Fruit fly (Drosophila melanogaster) whole organism, embryonic: ENCODE results near the gene CG13721.

Experiments
- Awh ChIP-seq: fragments of 200-800 bp; sonication (Bioruptor generic); IDR thresholded peaks from 2 replicates; pipeline ENCODE4, ENCODE4 v1.3.6; 2022; ENCODE audit warnings: missing biosample characterization, missing genetic modification characterization
- Bdp1 ChIP-seq: fragments of 200-800 bp; sonication (Bioruptor generic); optimal IDR thresholded peaks from 3 replicates; lab custom pipeline; 2016; ENCODE audit warnings: missing biosample characterization, missing genetic modification characterization
- Bgb ChIP-seq: fragments of 200-800 bp; sonication (Bioruptor generic); IDR thresholded peaks from 2 replicates; pipeline ENCODE4 v1.3.6; 2022; ENCODE audit warnings: missing biosample characterization, missing genetic modification characterization; ENCODE audit not compliant: partially characterized antibody
- Blimp-1 ChIP-seq: fragments of 200-800 bp; sonication (Bioruptor generic); optimal IDR thresholded peaks from 3 replicates; lab custom pipeline; 2018; ENCODE audit warnings: missing biosample characterization, missing genetic modification characterization, mild to moderate bottlenecking, moderate library complexity, missing genetic modification reagents
- CG10274 ChIP-seq: fragments of 200-800 bp; sonication (Bioruptor generic); optimal IDR thresholded peaks from 3 replicates; lab custom pipeline; 2017; ENCODE audit warnings: missing biosample characterization, mild to moderate bottlenecking, missing genetic modification characterization
- CG10543 ChIP-seq: fragments of 200-800 bp; sonication (Bioruptor generic); optimal IDR thresholded peaks from 3 replicates; lab custom pipeline; 2017; ENCODE audit warnings: missing biosample characterization, mild to moderate bottlenecking, missing genetic modification characterization, moderate library complexity
- CG13123 ChIP-seq: fragments of 200-800 bp; sonication (Bioruptor generic); optimal IDR thresholded peaks from 2 replicates; lab custom pipeline; 2016; ENCODE audit warnings: missing biosample characterization, missing genetic modification characterization
- CG15514 ChIP-seq: fragments of 200-800 bp; sonication (Bioruptor generic); optimal IDR thresholded peaks from 3 replicates; lab custom pipeline; 2017; ENCODE audit warnings: missing biosample characterization, missing genetic modification characterization, mild to moderate bottlenecking, moderate library complexity, missing genetic modification reagents
- CG17612 ChIP-seq: fragments of 200-800 bp; sonication (Bioruptor generic); IDR thresholded peaks from 2 replicates; pipeline ENCODE4 v1.3.6; 2022; ENCODE audit warnings: missing biosample characterization, missing genetic modification characterization
- CG18262 ChIP-seq: fragments of 200-800 bp; optimal IDR thresholded peaks from 3 replicates; lab custom pipeline; 2019; ENCODE audit warnings: missing biosample characterization, mild to moderate bottlenecking, missing genetic modification characterization, moderate library complexity
- CG18476 ChIP-seq: fragments of 200-800 bp; sonication (Bioruptor generic); optimal IDR thresholded peaks from 2 replicates; lab custom pipeline; 2016; ENCODE audit warnings: missing biosample characterization, mild to moderate bottlenecking, missing genetic modification characterization
- CG18619 ChIP-seq: fragments of 200-800 bp; sonication (Bioruptor generic); optimal IDR thresholded peaks from 3 replicates; lab custom pipeline; 2017; ENCODE audit warnings: missing biosample characterization, mild to moderate bottlenecking, missing genetic modification characterization
- CG2199 ChIP-seq: fragments of 200-800 bp; sonication (Bioruptor generic); IDR thresholded peaks from 3 replicates; pipeline ENCODE4 v1.3.6; 2022; ENCODE audit warnings: missing biosample characterization, missing genetic modification characterization
- CG33557 ChIP-seq: fragments of 200-800 bp; sonication (Bioruptor generic); optimal IDR thresholded peaks from 2 replicates; lab custom pipeline; 2019; ENCODE audit warnings: missing biosample characterization, mild to moderate bottlenecking, missing genetic modification characterization, moderate library complexity
- CG4282 ChIP-seq: fragments of 200-800 bp; sonication (Bioruptor generic); optimal IDR thresholded peaks from 2 replicates; lab custom pipeline; 2016; ENCODE audit warnings: missing biosample characterization, missing genetic modification characterization
- CG4404 ChIP-seq: fragments of 200-800 bp; sonication (Bioruptor generic); IDR thresholded peaks from 2 replicates; pipeline ENCODE4 v1.3.6; 2022; ENCODE audit warnings: missing biosample characterization, missing genetic modification characterization
- CG5953 ChIP-seq: fragments of 200-800 bp; sonication (Bioruptor generic); IDR thresholded peaks from 2 replicates; pipeline ENCODE4 v1.3.6; 2022; ENCODE audit warnings: missing biosample characterization, missing genetic modification characterization
- CG6175 ChIP-seq: fragments of 200-800 bp; sonication (Bioruptor generic); IDR thresholded peaks from 3 replicates; pipeline ENCODE4 v1.3.6; 2022; ENCODE audit warnings: missing biosample characterization, missing genetic modification characterization
- CG7928 ChIP-seq: fragments of 200-800 bp; sonication (Bioruptor generic); optimal IDR thresholded peaks from 2 replicates; lab custom pipeline; 2017; ENCODE audit warnings: missing biosample characterization, mild to moderate bottlenecking, missing genetic modification characterization
- CG8089 ChIP-seq: fragments of 200-800 bp; sonication (Bioruptor generic); optimal IDR thresholded peaks from 3 replicates; lab custom pipeline; 2016; ENCODE audit warnings: missing biosample characterization, missing genetic modification characterization
- CG8944 ChIP-seq: fragments of 200-800 bp; sonication (Bioruptor generic); optimal IDR thresholded peaks from 3 replicates; lab custom pipeline; 2016; ENCODE audit warnings: missing biosample characterization, missing genetic modification characterization
- Drgx ChIP-seq: fragments of 200-800 bp; sonication (Bioruptor generic); IDR thresholded peaks from 2 replicates; pipeline ENCODE4 v1.3.6; 2022; ENCODE audit warnings: missing biosample characterization, missing genetic modification characterization
- E2f2 ChIP-seq: fragments of 200-800 bp; sonication (Bioruptor generic); IDR thresholded peaks from 2 replicates; pipeline ENCODE4 v1.3.6; 2022; ENCODE audit warnings: missing biosample characterization, missing genetic modification characterization
- Elba2 ChIP-seq: fragments of 200-800 bp; sonication (Bioruptor generic); optimal IDR thresholded peaks from 3 replicates; lab custom pipeline; 2016; ENCODE audit warnings: missing biosample characterization, missing genetic modification characterization
- Ets65A ChIP-seq: fragments of 200-800 bp; sonication (Bioruptor generic); peaks from one replicate; lab custom pipeline; 2016; ENCODE audit warnings: missing biosample characterization, missing genetic modification characterization
- Fer3 ChIP-seq: fragments of 200-800 bp; sonication (Bioruptor generic); optimal IDR thresholded peaks from 2 replicates; lab custom pipeline; 2018; ENCODE audit warnings: missing biosample characterization, mild to moderate bottlenecking, missing genetic modification characterization, moderate library complexity
- H2.0 ChIP-seq: fragments of 200-800 bp; sonication (Bioruptor generic); IDR thresholded peaks from 2 replicates; pipeline ENCODE4 v1.3.6; 2022; ENCODE audit warnings: missing biosample characterization, missing genetic modification characterization
- Hmx ChIP-seq: fragments of 200-800 bp; sonication (Bioruptor generic); optimal IDR thresholded peaks from 2 replicates; lab custom pipeline; 2016; ENCODE audit warnings: missing biosample characterization, missing genetic modification characterization
- Kr ChIP-seq: fragments of 200-800 bp; sonication (Bioruptor generic); optimal IDR thresholded peaks from 2 replicates; lab custom pipeline; 2017; ENCODE audit warnings: missing biosample characterization, mild to moderate bottlenecking, missing genetic modification characterization
- Lpt ChIP-seq: fragments of >200 bp; optimal IDR thresholded peaks from 2 replicates; lab custom pipeline; 2018; ENCODE audit warnings: missing biosample characterization, missing genetic modification characterization
- PHDP ChIP-seq: fragments of 200-800 bp; sonication (Bioruptor generic); optimal IDR thresholded peaks from 3 replicates; lab custom pipeline; 2018; ENCODE audit warnings: missing biosample characterization, mild to moderate bottlenecking, missing genetic modification characterization, moderate library complexity
- ase ChIP-seq: fragments of 200-800 bp; sonication (Bioruptor generic); IDR thresholded peaks from 3 replicates; pipeline ENCODE4 v1.3.6; 2022; ENCODE audit warnings: missing biosample characterization, missing genetic modification characterization
- br ChIP-seq: fragments of >200 bp; optimal IDR thresholded peaks from 2 replicates; lab custom pipeline; 2017
- btn ChIP-seq: fragments of 200-800 bp; sonication (Bioruptor generic); optimal IDR thresholded peaks from 2 replicates; lab custom pipeline; 2016; ENCODE audit warnings: missing biosample characterization, missing genetic modification characterization
- caup ChIP-seq: fragments of 200-800 bp; sonication (Bioruptor generic); optimal IDR thresholded peaks from 3 replicates; lab custom pipeline; 2017; ENCODE audit warnings: missing biosample characterization, mild to moderate bottlenecking, missing genetic modification characterization, moderate library complexity; ENCODE audit not compliant: severe bottlenecking
- chinmo ChIP-seq: fragments of 200-800 bp; sonication (Bioruptor generic); IDR thresholded peaks from 4 replicates; pipeline ENCODE4 v1.3.6; 2022; ENCODE audit warnings: missing biosample characterization, missing genetic modification characterization; ENCODE audit not compliant: partially characterized antibody
- chm ChIP-seq: fragments of 200-800 bp; sonication (Bioruptor generic); IDR thresholded peaks from 2 replicates; pipeline ENCODE4 v1.3.6; 2022; ENCODE audit warnings: missing biosample characterization, missing genetic modification characterization
- grau ChIP-seq: fragments of 200-800 bp; optimal IDR thresholded peaks from 3 replicates; lab custom pipeline; 2019; ENCODE audit warnings: missing biosample characterization, mild to moderate bottlenecking, missing genetic modification characterization, moderate library complexity
- her ChIP-seq: fragments of 200-800 bp; sonication (Bioruptor generic); optimal IDR thresholded peaks from 2 replicates; lab custom pipeline; 2016; ENCODE audit warnings: missing biosample characterization, missing genetic modification characterization
- lola ChIP-seq, 3 experiments: fragments of >200 bp in 2 of 3; fragments of 200-800 bp in 1 of 3; sonication (Bioruptor generic) in 1 of 3; optimal IDR thresholded peaks; 2 replicates each; lab custom pipeline; 2017 to 2019; ENCODE audit warnings: missing biosample characterization in 3 of 3, missing genetic modification characterization in 3 of 3, mild to moderate bottlenecking in 1 of 3, moderate library complexity in 1 of 3
- luna ChIP-seq: fragments of 200-800 bp; sonication (Bioruptor generic); optimal IDR thresholded peaks from 2 replicates; lab custom pipeline; 2016; ENCODE audit warnings: missing biosample characterization, missing genetic modification characterization
- pan ChIP-seq, 4 experiments: fragments of >200 bp in 3 of 4; fragments of 200-800 bp in 1 of 4; sonication (Bioruptor generic) in 1 of 4; optimal IDR thresholded peaks in 3 of 4; IDR thresholded peaks in 1 of 4; 2 replicates each; pipeline versions ENCODE4 v1.3.6 to Lab custom; 2017 to 2022; ENCODE audit warnings: missing biosample characterization in 2 of 4, missing genetic modification characterization in 2 of 4, mixed read lengths in 1 of 4
- pfk ChIP-seq: fragments of 200-800 bp; sonication (Bioruptor generic); optimal IDR thresholded peaks from 2 replicates; lab custom pipeline; 2018; ENCODE audit warnings: missing biosample characterization, mild to moderate bottlenecking, missing genetic modification characterization, moderate library complexity
- pros ChIP-seq: fragments of 200-800 bp; sonication (Bioruptor generic); optimal IDR thresholded peaks from 3 replicates; lab custom pipeline; 2019; ENCODE audit warnings: missing biosample characterization, mild to moderate bottlenecking, missing genetic modification characterization, moderate library complexity
- sens-2 ChIP-seq: fragments of 200-800 bp; sonication (Bioruptor generic); IDR thresholded peaks from 2 replicates; pipeline ENCODE4 v1.3.6; 2022; ENCODE audit warnings: missing biosample characterization, missing genetic modification characterization
- so ChIP-seq: fragments of 200-800 bp; sonication (Bioruptor generic); IDR thresholded peaks from 3 replicates; pipeline ENCODE4 v1.3.6; 2022; ENCODE audit warnings: missing biosample characterization, missing genetic modification characterization
- tgo ChIP-seq: fragments of 200-800 bp; sonication (Bioruptor generic); IDR thresholded peaks from 3 replicates; pipeline ENCODE4 v1.3.6; 2022; ENCODE audit warnings: missing biosample characterization, missing genetic modification characterization
- vvl ChIP-seq: fragments of 200-800 bp; sonication (Bioruptor generic); IDR thresholded peaks from 2 replicates; pipeline ENCODE4 v1.3.6; 2022; ENCODE audit warnings: missing biosample characterization, missing genetic modification characterization
- wdn ChIP-seq: fragments of 200-800 bp; sonication (Bioruptor generic); IDR thresholded peaks from 2 replicates; pipeline ENCODE4 v1.3.6; 2022; ENCODE audit warnings: missing biosample characterization, missing genetic modification characterization

Gene CG13721

DNA sequence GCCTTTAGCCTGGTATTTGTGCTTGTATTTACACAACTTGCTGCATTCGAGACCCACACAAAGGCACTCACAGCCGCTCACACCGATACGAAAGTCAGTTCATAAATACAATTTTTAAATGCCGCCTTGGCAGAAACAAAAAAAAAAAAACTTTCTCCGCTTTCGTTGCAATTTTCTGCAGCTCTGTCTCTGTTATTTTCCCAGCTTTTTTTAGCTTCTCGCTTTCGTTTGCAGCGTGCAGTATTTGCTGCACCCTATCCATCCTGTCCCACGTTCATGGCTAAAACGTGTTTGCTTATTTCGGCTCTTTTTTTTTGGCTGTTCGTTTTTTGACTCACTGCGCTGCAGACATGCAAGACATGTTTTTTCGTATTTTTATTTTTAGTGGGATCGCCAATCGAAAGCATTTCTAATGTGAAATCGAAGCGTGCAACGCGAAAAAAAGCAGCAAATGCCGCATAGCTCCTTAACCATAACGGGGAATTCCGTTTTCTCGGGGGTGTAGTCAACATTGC is 21.9 kb upstream of the CG13721 start:
- TF ChIP-seq Hmx (GFP tag; lab: Kevin White, UChicago) (no peak), chm (GFP tag; lab: Robert Waterston, UW) (no peak), Blimp-1 (GFP tag; lab: Kevin White, UChicago) (peak; percentile 41), br (lab: Kevin White, UChicago) (no peak)
- TF ChIP-seq, all 482 proteins: peak for 1

DNA sequence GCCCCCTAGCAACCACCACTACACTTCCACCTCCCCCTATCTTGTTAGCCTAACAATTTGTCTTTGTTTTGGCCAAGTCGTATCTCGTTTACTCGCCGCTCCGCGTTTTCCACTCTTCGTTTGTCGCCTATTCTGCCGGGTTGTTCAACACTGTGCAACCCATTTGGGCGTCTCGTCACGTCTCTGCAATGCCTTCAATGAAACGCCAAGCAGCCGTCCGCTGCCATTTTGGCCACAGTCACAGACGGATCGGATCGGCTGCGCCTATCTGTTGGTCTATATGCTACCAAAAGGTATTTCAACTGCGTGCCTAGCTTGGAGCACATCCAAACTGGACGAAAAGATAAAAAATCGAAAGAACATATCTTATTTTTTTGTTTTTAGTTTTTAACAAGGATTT is 18.8 kb upstream of the CG13721 start:
- 0 out of 2 replicates have a peak, but pooled peaks have one; percentile 39 for TF ChIP-seq vvl (GFP tag; lab: Robert Waterston, UW)
- peak; percentile 59 for TF ChIP-seq Ets65A
- TF ChIP-seq Drgx (GFP tag; lab: Robert Waterston, UW), result 0 out of 2 replicates have a peak, but pooled peaks have one; percentile 14
- TF ChIP-seq CG17612 (GFP tag; lab: Robert Waterston, UW), result no peak
- no peak for TF ChIP-seq CG10274
- no peak for TF ChIP-seq Kr (GFP tag; lab: Kevin White, UChicago)
- no peak for TF ChIP-seq CG8944 (GFP tag; lab: Kevin White, UChicago)
- peak; percentile 44; the same call in 1 of the 3 replicates for TF ChIP-seq CG6175
- no peak for TF ChIP-seq Lpt (GFP tag; lab: Kevin White, UChicago)
- TF ChIP-seq sens-2 (GFP tag; lab: Robert Waterston, UW), result no peak
- 0 out of 2 replicates have a peak, but pooled peaks have one; percentile 7 for TF ChIP-seq CG4404
- TF ChIP-seq CG4282, result no peak
- no peak for TF ChIP-seq Bdp1 (GFP tag; lab: Kevin White, UChicago)
- TF ChIP-seq so (GFP tag; lab: Robert Waterston, UW), result no peak
- TF ChIP-seq CG18619 (GFP tag; lab: Kevin White, UChicago), result no peak
- no peak for TF ChIP-seq CG18476
- no peak for TF ChIP-seq her (GFP tag; lab: Kevin White, UChicago)
- no peak for TF ChIP-seq Elba2 (GFP tag; lab: Kevin White, UChicago)
- no peak; the same call in 1 of the 2 replicates for TF ChIP-seq H2.0
- TF ChIP-seq CG8089 (GFP tag; lab: Kevin White, UChicago), result no peak
- TF ChIP-seq E2f2 (GFP tag; lab: Robert Waterston, UW), result no peak
- peak; percentile 85; the same call in 3 of the 4 replicates for TF ChIP-seq chinmo (GFP tag; lab: Robert Waterston, UW)
- no peak for TF ChIP-seq pfk (GFP tag; lab: Kevin White, UChicago)
- TF ChIP-seq Awh, result 0 out of 2 replicates have a peak, but pooled peaks have one; percentile 12
- TF ChIP-seq CG10543, result no peak
- TF ChIP-seq pros (GFP tag; lab: Kevin White, UChicago), result no peak
- TF ChIP-seq tgo (GFP tag; lab: Robert Waterston, UW), result 0 out of 3 replicates have a peak, but pooled peaks have one; percentile 15
- no peak for TF ChIP-seq CG33557 (GFP tag; lab: Kevin White, UChicago)
- 0 out of 3 replicates have a peak, but pooled peaks have one; percentile 13 for TF ChIP-seq ase (GFP tag; lab: Robert Waterston, UW)
- no peak for TF ChIP-seq luna (GFP tag; lab: Kevin White, UChicago)
- TF ChIP-seq CG13123 (GFP tag; lab: Kevin White, UChicago), result no peak
- TF ChIP-seq btn (GFP tag; lab: Kevin White, UChicago), result no peak

DNA sequence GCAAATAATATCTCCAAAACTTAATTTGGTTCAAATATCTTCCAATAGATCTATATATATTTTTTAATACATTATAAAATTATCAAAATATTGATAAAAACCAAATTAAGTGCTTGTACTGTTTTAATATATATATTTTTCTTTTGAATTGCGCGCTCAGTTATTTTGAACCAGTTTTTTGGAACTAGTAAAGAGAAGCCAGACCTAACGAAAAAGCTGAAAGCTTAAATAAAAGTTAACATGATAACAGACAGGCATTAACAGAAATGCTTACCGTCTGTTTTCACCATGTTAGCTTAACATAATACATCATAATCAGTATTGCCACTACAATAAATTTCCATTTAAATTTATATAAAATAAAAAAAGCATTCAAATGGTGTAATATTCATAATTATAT is 12.7 kb upstream of the CG13721 start:
- TF ChIP-seq wdn (GFP tag; lab: Robert Waterston, UW), result no peak
- no peak for TF ChIP-seq PHDP (tag; lab: Kevin White, UChicago)
- peak; percentile 99 for TF ChIP-seq CG15514 (GFP tag; lab: Kevin White, UChicago)
- TF ChIP-seq sens-2 (GFP tag; lab: Robert Waterston, UW), result no peak
- no peak for TF ChIP-seq CG2199 (GFP tag; lab: Robert Waterston, UW)
- TF ChIP-seq CG5953, result no peak
- no peak for TF ChIP-seq lola (GFP tag; optimal IDR thresholded peaks at IDR 0.05; lab: Kevin White, UChicago)
- TF ChIP-seq Fer3 (tag; lab: Kevin White, UChicago), result no peak
- no peak for TF ChIP-seq pfk (GFP tag; lab: Kevin White, UChicago)
- no peak for TF ChIP-seq CG18262 (tag; lab: Kevin White, UChicago)
- no peak for TF ChIP-seq Bgb (GFP tag; lab: Robert Waterston, UW)
- no peak for TF ChIP-seq caup (GFP tag; lab: Kevin White, UChicago)
- no peak for TF ChIP-seq CG7928
- TF ChIP-seq pan (optimal IDR thresholded peaks at IDR 0.05; lab: Kevin White, UChicago), result no peak
- TF ChIP-seq pan (GFP tag; optimal IDR thresholded peaks at IDR 0.05 in 1 of 2, IDR thresholded peaks at IDR 0.05 in 1 of 2), result no peak
- no peak for TF ChIP-seq grau (tag; lab: Kevin White, UChicago)
